Fruit fly (Drosophila melanogaster): ENCODE data around the gene CG34367.

CG34367 gene

dm6 chr2L:10351130-10351529, 2.6 kb downstream of the CG34367 start (continued):
- TF ChIP-seq gsb (GFP tag; IDR thresholded peaks at IDR 0.05) (no peak), fd3F (GFP tag; optimal IDR thresholded peaks at IDR 0.05) (no peak), Trl (optimal IDR thresholded peaks at IDR 0.05) (no peak), Trl (GFP tag; optimal IDR thresholded peaks at IDR 0.05) (no peak), slp2 (GFP tag; optimal IDR thresholded peaks at IDR 0.05) (no peak), Rfx (GFP tag; IDR thresholded peaks at IDR 0.05) (no peak), CG16813 (GFP tag; IDR thresholded peaks at IDR 0.05; ENCODE audit: partially characterized antibody) (no peak), CG17359 (tag; optimal IDR thresholded peaks at IDR 0.05) (no peak), Mes4 (GFP tag; optimal IDR thresholded peaks at IDR 0.05) (no peak), twi (tag; optimal IDR thresholded peaks at IDR 0.05) (no peak), B-H1 (GFP tag; IDR thresholded peaks at IDR 0.05) (no peak), Hand (GFP tag; optimal IDR thresholded peaks at IDR 0.05) (no peak), Oli (tag; optimal IDR thresholded peaks at IDR 0.05) (peak; percentile 25), CG15073 (GFP tag; optimal IDR thresholded peaks at IDR 0.05) (no peak), Xrp1 (GFP tag; IDR thresholded peaks at IDR 0.05) (peak; percentile 39; the same call in 1 of the 2 replicates), CG18262 (tag; optimal IDR thresholded peaks at IDR 0.05) (peak; percentile 63), CG3065 (GFP tag; optimal IDR thresholded peaks at IDR 0.05) (no peak), eve (GFP tag; optimal IDR thresholded peaks at IDR 0.05) (no peak), HmgZ (tag; optimal IDR thresholded peaks at IDR 0.05) (no peak), CG6689 (GFP tag; IDR thresholded peaks at IDR 0.05) (peak; percentile 38; the same call in 1 of the 2 replicates), emc (GFP tag; optimal IDR thresholded peaks at IDR 0.05) (no peak), phol (tag; optimal IDR thresholded peaks at IDR 0.05) (peak; percentile 45), cas (GFP tag; IDR thresholded peaks at IDR 0.05) (no peak), CG13775 (GFP tag; optimal IDR thresholded peaks at IDR 0.05) (no peak), zen (tag; optimal IDR thresholded peaks at IDR 0.05) (no peak), cwo (GFP tag; optimal IDR thresholded peaks at IDR 0.05) (no peak), Asciz (GFP tag; optimal IDR thresholded peaks at IDR 0.05) (no peak), sug (tag; optimal IDR thresholded peaks at IDR 0.05) (no peak), corto (GFP tag; optimal IDR thresholded peaks at IDR 0.05) (no peak), pum (GFP tag; optimal IDR thresholded peaks at IDR 0.05) (peak; percentile 14), vfl (GFP tag; optimal IDR thresholded peaks at IDR 0.05) (no peak), CG4360 (GFP tag; IDR thresholded peaks at IDR 0.05) (no peak), gt (GFP tag; IDR thresholded peaks at IDR 0.05) (no peak), CG1603 (tag; optimal IDR thresholded peaks at IDR 0.05) (no peak), CG7987 (GFP tag; optimal IDR thresholded peaks at IDR 0.05) (no peak), onecut (GFP tag; IDR thresholded peaks at IDR 0.05) (no peak; the same call in 1 of the 2 replicates), CG2120 (GFP tag; optimal IDR thresholded peaks at IDR 0.05) (no peak), Med (GFP tag) (peak; percentile 61), bsh (GFP tag; optimal IDR thresholded peaks at IDR 0.05) (peak in 1 of 2 experiments; percentile 51), tap (tag; optimal IDR thresholded peaks at IDR 0.05) (no peak), Dref (GFP tag; IDR thresholded peaks at IDR 0.05) (no peak), klu (GFP tag; IDR thresholded peaks at IDR 0.05) (no peak), grau (tag; optimal IDR thresholded peaks at IDR 0.05) (no peak), Side (GFP tag; optimal IDR thresholded peaks at IDR 0.05) (no peak), Antp (GFP tag; optimal IDR thresholded peaks at IDR 0.05) (no peak), CG8388 (GFP tag; optimal IDR thresholded peaks at IDR 0.05) (peak; percentile 29), sd (tag; optimal IDR thresholded peaks at IDR 0.05) (no peak), CG12219 (GFP tag; optimal IDR thresholded peaks at IDR 0.05) (peak; percentile 29), dpn (GFP tag; optimal IDR thresholded peaks at IDR 0.05) (no peak), Atf3 (GFP tag; optimal IDR thresholded peaks at IDR 0.05) (no peak), CG34224 (GFP tag; IDR thresholded peaks at IDR 0.05; ENCODE audit: partially characterized antibody) (no peak), CG12942 (GFP tag; optimal IDR thresholded peaks at IDR 0.05) (no peak)

Measured in whole organism, embryonic.